Worm (Caenorhabditis elegans) whole organism, L1 larva: Measurements from ENCODE around the gene fbxa-14.
"Not testable (repeated sequence)": the region's sequence is repeated elsewhere in the genome, so short reads cannot be mapped to it uniquely, and the experiment has no call there.

Source experiments
- Y116A8C.19 ChIP-seq: sonication (generic microtip); optimal IDR thresholded peaks from 2 replicates; lab custom pipeline; 2016; ENCODE audit warnings: missing compliant biosample characterization, missing genetic modification characterization, borderline replicate concordance
- ceh-82 ChIP-seq, 3 experiments: fragments of 150-350 bp in 1 of 3; sonication (generic microtip) in 2 of 3; optimal IDR thresholded peaks; 2 replicates each; lab custom pipeline; 2014 to 2017; ENCODE audit warnings: missing biosample characterization in 3 of 3, missing genetic modification characterization in 3 of 3
- dsc-1 ChIP-seq: sonication (generic microtip); optimal IDR thresholded peaks from 2 replicates; lab custom pipeline; 2016; ENCODE audit warnings: mild to moderate bottlenecking, missing genetic modification characterization, missing compliant biosample characterization
- efl-1 ChIP-seq, 4 experiments: fragments of 150-350 bp; optimal IDR thresholded peaks in 3 of 4; peaks in 1 of 4; 1 replicate in 1 of 4; 2 replicates in 3 of 4; lab custom pipeline; 2014; ENCODE audit warnings: missing biosample characterization in 2 of 4, missing genetic modification characterization in 2 of 4, missing genetic modification reagents in 2 of 4
- efl-3 ChIP-seq: fragments of 200-800 bp; sonication (Bioruptor generic); optimal IDR thresholded peaks from 2 replicates; lab custom pipeline; 2018; ENCODE audit warnings: mild to moderate bottlenecking, missing genetic modification characterization, missing compliant biosample characterization
- egl-13 ChIP-seq: sonication (generic microtip); optimal IDR thresholded peaks from 2 replicates; lab custom pipeline; 2016; ENCODE audit warnings: missing genotype, missing genetic modification reagents, missing genetic modification characterization, missing compliant biosample characterization
- elt-3 ChIP-seq, 6 experiments: fragments of 150-350 bp in 1 of 6; sonication (generic microtip); optimal IDR thresholded peaks; 2 replicates each; lab custom pipeline; 2017 to 2018; ENCODE audit warnings: missing biosample characterization in 6 of 6, missing genetic modification characterization in 6 of 6, inconsistent platforms in 1 of 6
- ets-5 ChIP-seq: fragments of 200-800 bp; sonication (Bioruptor generic); IDR thresholded peaks from 2 replicates; pipeline ENCODE4 v1.3.6; 2022; ENCODE audit warnings: missing genetic modification characterization, missing compliant biosample characterization
- fkh-10 ChIP-seq: sonication (generic microtip); optimal IDR thresholded peaks from 2 replicates; lab custom pipeline; 2017; ENCODE audit warnings: missing biosample characterization, missing genetic modification reagents, missing genetic modification characterization
- fkh-8 ChIP-seq: sonication (generic microtip); optimal IDR thresholded peaks from 2 replicates; lab custom pipeline; 2016; ENCODE audit warnings: mild to moderate bottlenecking, missing genetic modification characterization, missing compliant biosample characterization
- fos-1 ChIP-seq: fragments of 150-350 bp; optimal IDR thresholded peaks from 2 replicates; lab custom pipeline; 2014; ENCODE audit warnings: missing biosample characterization, missing genetic modification characterization
- hlh-17 ChIP-seq: fragments of 200-800 bp; sonication (Bioruptor generic); optimal IDR thresholded peaks from 2 replicates; lab custom pipeline; 2018; ENCODE audit warnings: missing genetic modification characterization, mild to moderate bottlenecking, missing compliant biosample characterization, moderate library complexity, borderline replicate concordance
- irx-1 ChIP-seq: sonication (generic microtip); optimal IDR thresholded peaks from 2 replicates; lab custom pipeline; 2016; ENCODE audit warnings: missing genetic modification characterization, missing compliant biosample characterization
- isw-1 ChIP-seq: fragments of 200-800 bp; sonication (Bioruptor generic); IDR thresholded peaks from 2 replicates; pipeline ENCODE4 v1.3.6; 2022; ENCODE audit warnings: missing genetic modification characterization, missing compliant biosample characterization
- lin-15B ChIP-seq: fragments of 150-350 bp; sonication (generic microtip); optimal IDR thresholded peaks from 3 replicates; lab custom pipeline; 2014; ENCODE audit warnings: missing biosample characterization, missing genetic modification characterization
- lsy-2 ChIP-seq, 2 experiments: fragments of 150-350 bp; optimal IDR thresholded peaks; 2 replicates each; lab custom pipeline; 2014; ENCODE audit warnings: missing biosample characterization in 2 of 2, missing genetic modification characterization in 2 of 2
- mab-9 ChIP-seq: fragments of 200-800 bp; sonication (Bioruptor generic); IDR thresholded peaks from 2 replicates; pipeline ENCODE4 v1.3.6; 2022; ENCODE audit warnings: missing genetic modification reagents, missing genetic modification characterization, missing compliant biosample characterization
- mep-1 ChIP-seq: fragments of 150-350 bp; optimal IDR thresholded peaks from 2 replicates; lab custom pipeline; 2014; ENCODE audit warnings: missing biosample characterization, missing genetic modification characterization
- nhr-11 ChIP-seq: fragments of 150-350 bp; optimal IDR thresholded peaks from 2 replicates; lab custom pipeline; 2014; ENCODE audit warnings: missing biosample characterization, missing genetic modification characterization
- nhr-237 ChIP-seq: fragments of 150-350 bp; optimal IDR thresholded peaks from 2 replicates; lab custom pipeline; 2014; ENCODE audit warnings: missing biosample characterization, missing genetic modification characterization
- nhr-71 ChIP-seq: sonication (generic microtip); optimal IDR thresholded peaks from 2 replicates; lab custom pipeline; 2016; ENCODE audit warnings: mild to moderate bottlenecking, missing genetic modification characterization, moderate library complexity, missing compliant biosample characterization
- nhr-76 ChIP-seq: sonication (generic microtip); optimal IDR thresholded peaks from 2 replicates; lab custom pipeline; 2017; ENCODE audit warnings: missing biosample characterization, missing genetic modification characterization
- nhr-84 ChIP-seq: sonication (generic microtip); optimal IDR thresholded peaks from 2 replicates; lab custom pipeline; 2017; ENCODE audit warnings: missing biosample characterization, missing genetic modification characterization
- nhr-85 ChIP-seq: sonication (generic microtip); peaks from one replicate; lab custom pipeline; 2016; ENCODE audit warnings: missing genetic modification characterization, inconsistent platforms, missing compliant biosample characterization
- pax-3 ChIP-seq: fragments of 200-800 bp; sonication (Bioruptor generic); optimal IDR thresholded peaks from 2 replicates; lab custom pipeline; 2018; ENCODE audit warnings: mild to moderate bottlenecking, missing genetic modification characterization, moderate library complexity, missing compliant biosample characterization
- rnt-1 ChIP-seq: sonication (generic microtip); optimal IDR thresholded peaks from 2 replicates; lab custom pipeline; 2016; ENCODE audit warnings: mild to moderate bottlenecking, missing genetic modification characterization, moderate library complexity, missing compliant biosample characterization
- snpc-4 ChIP-seq: fragments of 150-350 bp; optimal IDR thresholded peaks from 2 replicates; lab custom pipeline; 2014; ENCODE audit warnings: missing biosample characterization, missing genetic modification characterization
- snu-23 ChIP-seq: sonication (generic microtip); optimal IDR thresholded peaks from 2 replicates; lab custom pipeline; 2016; ENCODE audit warnings: missing genetic modification characterization, missing compliant biosample characterization
- sptf-1 ChIP-seq: fragments of 150-350 bp; optimal IDR thresholded peaks from 2 replicates; lab custom pipeline; 2014; ENCODE audit warnings: missing biosample characterization, missing genetic modification characterization
- swsn-7 ChIP-seq: sonication (generic microtip); optimal IDR thresholded peaks from 2 replicates; lab custom pipeline; 2016; ENCODE audit warnings: missing genetic modification characterization, missing compliant biosample characterization
- tlp-1 ChIP-seq: fragments of 150-350 bp; optimal IDR thresholded peaks from 2 replicates; lab custom pipeline; 2014; ENCODE audit warnings: missing biosample characterization, missing genetic modification characterization
- vab-15 ChIP-seq: sonication (generic microtip); optimal IDR thresholded peaks from 2 replicates; lab custom pipeline; 2017; ENCODE audit warnings: missing genotype, mild to moderate bottlenecking, missing genetic modification characterization, missing compliant biosample characterization
- xbp-1 ChIP-seq: sonication (generic microtip); optimal IDR thresholded peaks from 2 replicates; lab custom pipeline; 2016; ENCODE audit warnings: missing genetic modification characterization, missing compliant biosample characterization
- zag-1 ChIP-seq: fragments of 150-350 bp; optimal IDR thresholded peaks from 2 replicates; lab custom pipeline; 2014; ENCODE audit warnings: missing biosample characterization, missing genetic modification characterization
- zip-4 ChIP-seq: fragments of 200-800 bp; sonication (Bioruptor generic); optimal IDR thresholded peaks from 2 replicates; lab custom pipeline; 2018; ENCODE audit warnings: mild to moderate bottlenecking, missing genetic modification characterization, moderate library complexity, missing compliant biosample characterization
- ztf-11 ChIP-seq, 2 experiments: sonication (generic microtip); optimal IDR thresholded peaks; 2 replicates each; lab custom pipeline; 2016 to 2017; ENCODE audit warnings: missing genetic modification characterization in 2 of 2, missing biosample characterization in 1 of 2, missing compliant biosample characterization in 1 of 2

The fbxa-14 gene

DNA sequence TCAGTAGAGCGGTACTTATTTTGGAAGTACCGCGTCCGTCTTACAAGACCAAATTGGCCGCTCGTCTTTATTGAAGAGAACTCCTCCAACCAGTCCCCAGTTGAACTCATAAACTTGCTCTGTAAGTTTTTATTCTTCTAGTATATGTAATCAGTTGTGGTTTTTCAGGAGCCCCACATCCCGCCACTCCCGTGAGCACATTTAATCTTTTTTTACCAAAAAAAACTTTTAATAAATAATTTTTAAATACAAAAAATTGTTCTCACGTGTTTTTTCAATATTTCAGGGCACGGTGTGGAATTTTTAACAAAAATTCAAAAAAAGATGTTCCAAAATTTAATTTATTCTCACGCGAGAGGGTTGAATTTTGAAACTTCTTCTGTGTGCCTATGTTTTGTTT, at the start of gene fbxa-14:
Gene fbxa-14, minus strand, starts transcription at position 101 of the 400 bp plus-strand sequence.
- TF ChIP-seq tlp-1 (no peak), nhr-84 (tag; lab: Kevin White, UChicago) (no peak), pax-3 (tag; lab: Kevin White, UChicago) (no peak), rnt-1 (tag; lab: Kevin White, UChicago) (no peak), sptf-1 (no peak), ztf-11 (tag; optimal IDR thresholded peaks at IDR 0.05; lab: Kevin White, UChicago) (no peak), Y116A8C.19 (tag; lab: Kevin White, UChicago) (no peak), isw-1 (GFP tag; lab: Robert Waterston, UW) (no peak), mab-9 (GFP tag; lab: Robert Waterston, UW) (no peak), nhr-237 (tag; lab: Kevin White, UChicago) (no peak), egl-13 (tag; lab: Kevin White, UChicago) (no peak), ets-5 (GFP tag; lab: Robert Waterston, UW) (no peak), fkh-10 (GFP tag; lab: Kevin White, UChicago) (no peak), nhr-71 (no peak), snpc-4 (tag; lab: Kevin White, UChicago) (no peak), elt-3 (tag; optimal IDR thresholded peaks at IDR 0.05; lab: Kevin White, UChicago) (no peak), nhr-11 (no peak)
- TF ChIP-seq, all 84 proteins: peak for 0

DNA sequence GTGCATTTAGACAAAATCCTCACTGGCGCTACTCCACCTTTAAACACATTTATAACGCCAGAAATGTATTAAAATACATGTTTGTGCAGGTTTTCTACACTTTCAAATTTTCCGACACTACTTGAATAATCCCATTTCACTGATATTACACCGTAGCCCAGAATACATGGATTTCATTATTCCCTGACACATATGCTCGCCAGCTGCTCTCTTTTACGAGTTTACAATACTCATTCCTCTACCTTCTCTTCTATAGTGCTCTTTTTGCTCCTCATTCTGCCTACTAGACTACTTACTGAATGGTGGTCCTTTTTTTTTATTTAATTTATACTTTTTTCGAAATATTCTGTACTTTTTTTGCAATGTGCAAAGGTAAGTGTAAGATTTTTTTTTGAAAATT, 48.1 kb upstream of the fbxa-14 start:
- TF ChIP-seq snu-23: no peak
- TF ChIP-seq zip-4 (GFP tag; lab: Kevin White, UChicago): no peak
- TF ChIP-seq mep-1 (tag; lab: Kevin White, UChicago): no peak
- no peak for TF ChIP-seq dsc-1
- no peak for TF ChIP-seq zag-1
- TF ChIP-seq efl-1 (optimal IDR thresholded peaks at IDR 0.05; lab: Kevin White, UChicago): no peak
- no peak for TF ChIP-seq efl-1 (GFP tag; optimal IDR thresholded peaks at IDR 0.05 in 1 of 2; lab: Kevin White, UChicago)
- no peak for TF ChIP-seq vab-15 (tag; lab: Kevin White, UChicago)
- no peak for TF ChIP-seq egl-13 (tag; lab: Kevin White, UChicago)
- TF ChIP-seq nhr-85 (tag; lab: Kevin White, UChicago): no peak
- TF ChIP-seq sptf-1: no peak
- TF ChIP-seq, all 84 proteins: peak for 0

DNA sequence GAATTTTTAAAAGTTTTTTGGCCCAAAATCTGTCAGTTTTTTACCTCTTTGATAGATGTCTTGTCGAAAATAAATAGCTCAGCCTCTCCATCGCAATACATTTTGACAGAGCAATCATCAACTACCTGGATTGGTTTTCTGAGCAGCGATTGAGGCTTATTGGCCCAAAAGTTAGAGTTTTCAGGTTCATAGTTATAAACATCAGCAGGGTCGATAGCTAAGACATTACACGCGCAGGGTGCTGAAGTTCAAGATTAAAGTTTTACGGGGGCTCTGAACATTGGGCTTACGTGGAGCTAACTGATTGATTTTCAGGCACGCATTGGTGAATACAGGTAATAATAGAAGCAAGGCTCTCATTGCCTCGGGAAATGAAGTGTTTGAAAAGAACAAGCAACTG, 35.3 kb upstream of the fbxa-14 start, which contains the start of gene Y82E9BR.9:
Gene Y82E9BR.9, minus strand, starts transcription at position 101 of the 400 bp plus-strand sequence.
- TF ChIP-seq xbp-1 (tag; lab: Kevin White, UChicago) (no peak), ceh-82 (tag; optimal IDR thresholded peaks at IDR 0.05; lab: Kevin White, UChicago) (no peak), efl-3 (no peak), hlh-17 (no peak), lsy-2 (tag; optimal IDR thresholded peaks at IDR 0.05; lab: Kevin White, UChicago) (no peak), lin-15B (tag; lab: Kevin White, UChicago) (no peak), irx-1 (no peak), fos-1 (tag; lab: Kevin White, UChicago) (no peak), swsn-7 (tag; lab: Kevin White, UChicago) (no peak), fkh-8 (tag; lab: Kevin White, UChicago) (no peak)

- TF ChIP-seq vab-15, swsn-7, nhr-76 (tag; lab: Kevin White, UChicago): not testable (repeated sequence)
Observed at ce11 chrIII:1357973-1358372, 33.6 kb upstream of the fbxa-14 start, which contains the start of gene Y82E9BR.8. TSS of gene Y82E9BR.8 (minus strand) at chrIII:1358073.
